Worm (Caenorhabditis elegans): Measurements from ENCODE around the gene F43H9.3.

ce11 chrV:8041336-8041868, 16.7 kb upstream of the F43H9.3 start:
- TF ChIP-seq fkh-10 (GFP tag; optimal IDR thresholded peaks at IDR 0.05) (no peak), ceh-82 (tag; optimal IDR thresholded peaks at IDR 0.05) (no peak), nhr-237 (tag; optimal IDR thresholded peaks at IDR 0.05) (no peak), snpc-1.2 (GFP tag; IDR thresholded peaks at IDR 0.05) (no peak), pqm-1 (tag; optimal IDR thresholded peaks at IDR 0.05) (no peak), R02D3.7 (tag; optimal IDR thresholded peaks at IDR 0.05) (no peak), php-3 (GFP tag; IDR thresholded peaks at IDR 0.05) (no peak), nhr-41 (GFP tag; IDR thresholded peaks at IDR 0.05) (no peak), mxl-2 (GFP tag; conservative IDR thresholded peaks at IDR 0.05) (no peak), zfp-3 (GFP tag; conservative IDR thresholded peaks at IDR 0.05) (no peak)

All from whole organism, L4 larva.